Fruit fly (Drosophila melanogaster): Measurements from ENCODE around the gene Or10a.

The Or10a gene

DNA sequence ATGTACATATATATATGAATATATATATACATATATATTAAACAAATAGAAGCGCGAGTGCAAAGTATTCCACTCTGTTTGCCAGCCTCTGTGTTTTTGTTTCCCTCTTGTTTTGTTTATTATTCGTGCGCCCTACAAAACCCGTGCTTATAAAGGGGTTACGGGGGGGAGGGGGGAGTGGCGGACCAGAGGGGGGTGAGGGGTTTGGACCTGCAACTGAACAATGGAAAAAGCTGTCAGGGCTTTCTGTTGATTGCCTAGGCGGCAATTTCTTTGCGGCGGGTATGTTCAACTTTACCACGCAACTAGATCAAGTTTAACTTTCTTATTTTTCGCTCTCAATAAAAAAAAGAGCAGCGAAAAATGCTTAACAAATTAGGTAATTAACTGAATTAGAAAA, 22.0 kb upstream of the Or10a start:
- TF ChIP-seq phol (tag; optimal IDR thresholded peaks at IDR 0.05) = no peak
- TF ChIP-seq CG12744 (GFP tag; optimal IDR thresholded peaks at IDR 0.05) = no peak
- no peak for TF ChIP-seq pros (GFP tag; optimal IDR thresholded peaks at IDR 0.05)
- peak; percentile 27 for TF ChIP-seq ATbp (GFP tag; optimal IDR thresholded peaks at IDR 0.05)
- TF ChIP-seq CG2889 (GFP tag; IDR thresholded peaks at IDR 0.05) = no peak
- TF ChIP-seq CG13624 (GFP tag; optimal IDR thresholded peaks at IDR 0.05) = no peak
- TF ChIP-seq PHDP (tag; optimal IDR thresholded peaks at IDR 0.05) = peak; percentile 7
- TF ChIP-seq chinmo (GFP tag; IDR thresholded peaks at IDR 0.05; ENCODE audit: partially characterized antibody) = 0 out of 4 replicates have a peak, but pooled peaks have one; percentile 19
- TF ChIP-seq CG8290 (GFP tag; optimal IDR thresholded peaks at IDR 0.05) = no peak
- peak in 1 of 2 experiments; percentile 19 for TF ChIP-seq CG8290 (tag; optimal IDR thresholded peaks at IDR 0.05)
- no peak for TF ChIP-seq dan (GFP tag; IDR thresholded peaks at IDR 0.05)
- peak; percentile 5 for TF ChIP-seq dmrt99B (tag; optimal IDR thresholded peaks at IDR 0.05)
- peak; percentile 93 for TF ChIP-seq crol (GFP tag; IDR thresholded peaks at IDR 0.05)
- peak; percentile 39 for TF ChIP-seq CG10543 (GFP tag; optimal IDR thresholded peaks at IDR 0.05)
- peak; percentile 20 for TF ChIP-seq CG7987 (GFP tag; optimal IDR thresholded peaks at IDR 0.05)
- TF ChIP-seq dpn (GFP tag; optimal IDR thresholded peaks at IDR 0.05) = no peak
- TF ChIP-seq CG13296 (GFP tag; optimal IDR thresholded peaks at IDR 0.05) = peak; percentile 16
- 0 out of 2 replicates have a peak, but pooled peaks have one; percentile 11 for TF ChIP-seq Rfx (GFP tag; IDR thresholded peaks at IDR 0.05)
- TF ChIP-seq CG3407 (GFP tag; optimal IDR thresholded peaks at IDR 0.05) = peak; percentile 19
- TF ChIP-seq lab (GFP tag; optimal IDR thresholded peaks at IDR 0.05) = peak; percentile 33
- peak; percentile 21 for TF ChIP-seq CG2678 (tag; optimal IDR thresholded peaks at IDR 0.05)
- TF ChIP-seq Hmr (GFP tag; optimal IDR thresholded peaks at IDR 0.05) = peak; percentile 23
- no peak for TF ChIP-seq CG13287 (GFP tag; IDR thresholded peaks at IDR 0.05; ENCODE audit: partially characterized antibody)
- peak; percentile 26 for TF ChIP-seq CG15514 (GFP tag; optimal IDR thresholded peaks at IDR 0.05)
- TF ChIP-seq CG15269 (tag; optimal IDR thresholded peaks at IDR 0.05) = peak; percentile 14
- peak; percentile 25 for TF ChIP-seq CG6813 (GFP tag; optimal IDR thresholded peaks at IDR 0.05)
- TF ChIP-seq CG12769 (tag; optimal IDR thresholded peaks at IDR 0.05) = peak; percentile 35
- TF ChIP-seq CG10565 (GFP tag; optimal IDR thresholded peaks at IDR 0.05) = no peak
- TF ChIP-seq Eip74EF (GFP tag; optimal IDR thresholded peaks at IDR 0.05) = peak in 1 of 2 experiments; percentile 50
- TF ChIP-seq cwo (GFP tag; optimal IDR thresholded peaks at IDR 0.05) = peak; percentile 19
- TF ChIP-seq MTF-1 (GFP tag; optimal IDR thresholded peaks at IDR 0.05; ENCODE audit: borderline replicate concordance) = no peak
- TF ChIP-seq Fer1 (GFP tag; optimal IDR thresholded peaks at IDR 0.05) = peak; percentile 26
- peak; percentile 3 for TF ChIP-seq caup (GFP tag; optimal IDR thresholded peaks at IDR 0.05; ENCODE audit: severe bottlenecking)

DNA sequence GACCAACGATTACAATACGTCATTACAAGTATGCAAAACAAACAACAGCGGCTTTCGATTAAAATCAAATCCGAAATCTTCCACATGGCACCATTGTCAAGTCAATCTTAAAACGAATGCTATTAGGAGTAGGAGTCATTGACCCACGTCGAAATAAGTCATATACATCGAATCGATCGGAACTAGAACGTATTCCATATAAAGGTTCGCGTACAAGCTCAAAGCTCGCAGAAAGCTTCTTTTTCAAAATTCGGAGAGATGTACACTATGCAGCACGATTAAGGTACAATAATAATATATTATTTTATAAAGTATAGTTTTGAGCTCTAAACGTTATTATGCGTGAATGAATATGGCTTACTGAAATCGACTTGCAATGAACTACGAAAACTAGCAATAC, 16.7 kb upstream of the Or10a start:
- TF ChIP-seq Rfx (GFP tag; IDR thresholded peaks at IDR 0.05) (no peak), chinmo (GFP tag; IDR thresholded peaks at IDR 0.05; ENCODE audit: partially characterized antibody) (peak; percentile 46; the same call in 1 of the 4 replicates), CG11456 (GFP tag; IDR thresholded peaks at IDR 0.05) (no peak), CG1024 (GFP tag; IDR thresholded peaks at IDR 0.05) (no peak), CG31388 (GFP tag; optimal IDR thresholded peaks at IDR 0.05) (no peak), pita (GFP tag; optimal IDR thresholded peaks at IDR 0.05) (peak; percentile 22), Hr78 (GFP tag; optimal IDR thresholded peaks at IDR 0.05) (peak in 1 of 2 experiments; percentile 30), CG2889 (GFP tag; IDR thresholded peaks at IDR 0.05) (0 out of 3 replicates have a peak, but pooled peaks have one; percentile 39), CG13894 (tag; optimal IDR thresholded peaks at IDR 0.05) (peak; percentile 62), ftz-f1 (GFP tag; optimal IDR thresholded peaks at IDR 0.05) (peak; percentile 30), Ets65A (GFP tag) (no peak)
